Worm (Caenorhabditis elegans) whole organism, young adult: ENCODE data around the gene wht-5.

ENCODE experiments used
- B0336.3 ChIP-seq: fragments of 200-800 bp; sonication (Bioruptor generic); IDR thresholded peaks from 2 replicates; pipeline ENCODE4 v1.3.6; 2022; ENCODE audit warnings: missing genetic modification characterization, missing compliant biosample characterization
- C06A6.2 ChIP-seq: fragments of 200-800 bp; sonication (Bioruptor generic); conservative IDR thresholded peaks from 2 replicates; pipeline ENCODE4 v1.3.6; 2022; ENCODE audit warnings: missing genetic modification characterization, missing compliant biosample characterization
- C17E4.6 ChIP-seq: fragments of 200-800 bp; sonication (Bioruptor generic); IDR thresholded peaks from 2 replicates; pipeline ENCODE4 v1.3.6; 2022; ENCODE audit warnings: missing genetic modification reagents, missing genetic modification characterization, missing compliant biosample characterization
- F10E7.11 ChIP-seq: sonication (generic microtip); optimal IDR thresholded peaks from 2 replicates; lab custom pipeline; 2017; ENCODE audit warnings: mild to moderate bottlenecking, missing genetic modification characterization, moderate library complexity, missing compliant biosample characterization
- F23B12.7 ChIP-seq: sonication (generic microtip); optimal IDR thresholded peaks from 2 replicates; lab custom pipeline; 2017; ENCODE audit warnings: missing genetic modification characterization, mild to moderate bottlenecking, missing compliant biosample characterization, antibody characterized with exemption, moderate library complexity; ENCODE audit not compliant: insufficient read depth
- F33H1.4 ChIP-seq: fragments of 200-800 bp; sonication (Bioruptor generic); IDR thresholded peaks from 2 replicates; pipeline ENCODE4 v1.3.6; 2022; ENCODE audit warnings: missing genetic modification reagents, missing genetic modification characterization, missing compliant biosample characterization
- Y53F4B.3 ChIP-seq: fragments of 200-800 bp; sonication (Bioruptor generic); IDR thresholded peaks from 2 replicates; pipeline ENCODE4 v1.3.6; 2022; ENCODE audit warnings: missing genetic modification reagents, missing genetic modification characterization, missing compliant biosample characterization
- ZK185.1 ChIP-seq: sonication (generic microtip); optimal IDR thresholded peaks from 2 replicates; lab custom pipeline; 2016; ENCODE audit warnings: mild to moderate bottlenecking, missing genetic modification characterization, missing compliant biosample characterization; ENCODE audit not compliant: poor library complexity, severe bottlenecking
- ama-1 ChIP-seq, 3 experiments: fragments of 150-350 bp in 1 of 3; sonication (generic microtip) in 2 of 3; optimal IDR thresholded peaks; 2 replicates each; lab custom pipeline; 2014 to 2018; ENCODE audit warnings: missing biosample characterization in 2 of 3, missing genetic modification characterization in 2 of 3, missing genetic modification reagents in 2 of 3
- atf-7 ChIP-seq: sonication (generic microtip); optimal IDR thresholded peaks from 2 replicates; lab custom pipeline; 2017; ENCODE audit warnings: mild to moderate bottlenecking, missing genetic modification characterization, missing compliant biosample characterization
- athp-1 ChIP-seq: sonication (generic microtip); optimal IDR thresholded peaks from 2 replicates; lab custom pipeline; 2017; ENCODE audit warnings: mild to moderate bottlenecking, missing genetic modification characterization, missing compliant biosample characterization
- attf-5 ChIP-seq: fragments of 200-800 bp; sonication (Bioruptor generic); optimal IDR thresholded peaks from 2 replicates; lab custom pipeline; 2018; ENCODE audit warnings: mild to moderate bottlenecking, missing genetic modification characterization, missing compliant biosample characterization
- attf-6 ChIP-seq: fragments of 200-800 bp; sonication (Bioruptor generic); IDR thresholded peaks from 2 replicates; pipeline ENCODE4 v1.3.6; 2022; ENCODE audit warnings: missing genetic modification reagents, missing genetic modification characterization, missing compliant biosample characterization
- ccch-3 ChIP-seq: fragments of 200-800 bp; sonication (Bioruptor generic); optimal IDR thresholded peaks from 2 replicates; lab custom pipeline; 2018; ENCODE audit warnings: mild to moderate bottlenecking, missing genetic modification characterization, missing compliant biosample characterization
- ceh-91 ChIP-seq: fragments of 200-800 bp; sonication (Bioruptor generic); IDR thresholded peaks from 2 replicates; pipeline ENCODE4 v1.3.6; 2022; ENCODE audit warnings: missing genetic modification reagents, missing genetic modification characterization, missing compliant biosample characterization
- chd-7 ChIP-seq: sonication (generic microtip); optimal IDR thresholded peaks from 2 replicates; lab custom pipeline; 2016; ENCODE audit warnings: mild to moderate bottlenecking, missing genetic modification characterization, moderate library complexity, missing compliant biosample characterization
- dox-1 ChIP-seq: fragments of 200-800 bp; sonication (Bioruptor generic); IDR thresholded peaks from 2 replicates; pipeline ENCODE4 v1.3.6; 2022; ENCODE audit warnings: missing genetic modification reagents, missing genetic modification characterization, missing compliant biosample characterization
- dpl-1 ChIP-seq: fragments of 150-350 bp; optimal IDR thresholded peaks from 2 replicates; lab custom pipeline; 2014; ENCODE audit warnings: missing biosample characterization, missing genetic modification reagents, missing genetic modification characterization
- efl-1 ChIP-seq: fragments of 150-350 bp; optimal IDR thresholded peaks from 2 replicates; lab custom pipeline; 2014; ENCODE audit warnings: missing biosample characterization, missing genetic modification reagents, missing genetic modification characterization
- let-607 ChIP-seq, 2 experiments: fragments of 200-800 bp in 1 of 2; sonication (Bioruptor generic) in 1 of 2; sonication (generic microtip) in 1 of 2; optimal IDR thresholded peaks; 2 replicates each; lab custom pipeline; 2016 to 2018; ENCODE audit warnings: mild to moderate bottlenecking in 2 of 2, missing compliant biosample characterization in 2 of 2, missing genetic modification characterization in 2 of 2, moderate library complexity in 2 of 2, missing genotype in 1 of 2
- lin-26 ChIP-seq: fragments of 200-800 bp; sonication (Bioruptor generic); IDR thresholded peaks from 2 replicates; pipeline ENCODE4 v1.3.6; 2022; ENCODE audit warnings: missing genetic modification reagents, missing genetic modification characterization, missing compliant biosample characterization
- lin-35 ChIP-seq, 3 experiments: fragments of 150-350 bp in 2 of 3; sonication (generic microtip) in 1 of 3; optimal IDR thresholded peaks; 2 replicates each; lab custom pipeline; 2014 to 2018; ENCODE audit warnings: missing biosample characterization in 3 of 3, missing genetic modification characterization in 3 of 3, missing genetic modification reagents in 3 of 3
- lin-40 ChIP-seq: sonication (generic microtip); optimal IDR thresholded peaks from 2 replicates; lab custom pipeline; 2016; ENCODE audit warnings: missing genetic modification characterization, mild to moderate bottlenecking, missing compliant biosample characterization, missing genotype, missing genetic modification reagents
- lir-1 ChIP-seq: fragments of 200-800 bp; sonication (Bioruptor generic); conservative IDR thresholded peaks from 2 replicates; pipeline ENCODE4 v1.3.6; 2022; ENCODE audit warnings: missing genetic modification reagents, missing genetic modification characterization, missing compliant biosample characterization
- lsl-1 ChIP-seq: fragments of 200-800 bp; sonication (Bioruptor generic); optimal IDR thresholded peaks from 2 replicates; lab custom pipeline; 2018; ENCODE audit warnings: mild to moderate bottlenecking, missing genetic modification characterization, moderate library complexity, missing compliant biosample characterization
- madf-6 ChIP-seq: fragments of 200-800 bp; sonication (Bioruptor generic); IDR thresholded peaks from 2 replicates; pipeline ENCODE4 v1.3.6; 2022; ENCODE audit warnings: missing genetic modification reagents, missing genetic modification characterization, missing compliant biosample characterization
- mcd-1 ChIP-seq: fragments of 200-800 bp; sonication (Bioruptor generic); IDR thresholded peaks from 2 replicates; pipeline ENCODE4 v1.3.6; 2022; ENCODE audit warnings: missing genetic modification reagents, missing genetic modification characterization, missing compliant biosample characterization
- mel-28 ChIP-seq: sonication (generic microtip); optimal IDR thresholded peaks from 2 replicates; lab custom pipeline; 2016; ENCODE audit warnings: borderline replicate concordance, mild to moderate bottlenecking, missing genetic modification characterization, missing compliant biosample characterization
- nhr-179 ChIP-seq: sonication (generic microtip); optimal IDR thresholded peaks from 2 replicates; lab custom pipeline; 2016; ENCODE audit warnings: mild to moderate bottlenecking, missing genetic modification characterization, missing compliant biosample characterization
- nhr-80 ChIP-seq: sonication (generic microtip); optimal IDR thresholded peaks from 2 replicates; lab custom pipeline; 2016; ENCODE audit warnings: missing genetic modification characterization, missing compliant biosample characterization
- unc-130 ChIP-seq: sonication (generic microtip); optimal IDR thresholded peaks from 2 replicates; lab custom pipeline; 2016; ENCODE audit warnings: missing genetic modification reagents, missing genetic modification characterization, missing compliant biosample characterization
- xnd-1 ChIP-seq: sonication (generic microtip); optimal IDR thresholded peaks from 2 replicates; lab custom pipeline; 2016; ENCODE audit warnings: missing genotype, missing genetic modification reagents, missing genetic modification characterization, missing compliant biosample characterization
- ztf-26 ChIP-seq: sonication (generic microtip); optimal IDR thresholded peaks from 2 replicates; lab custom pipeline; 2017; ENCODE audit warnings: missing genetic modification characterization, missing compliant biosample characterization
- ztf-3 ChIP-seq: fragments of 200-800 bp; sonication (Bioruptor generic); optimal IDR thresholded peaks from 2 replicates; lab custom pipeline; 2018; ENCODE audit warnings: mild to moderate bottlenecking, missing genetic modification characterization, missing compliant biosample characterization
- ztf-6 ChIP-seq: fragments of 200-800 bp; sonication (Bioruptor generic); IDR thresholded peaks from 2 replicates; pipeline ENCODE4 v1.3.6; 2022; ENCODE audit warnings: missing genetic modification reagents, missing genetic modification characterization, missing compliant biosample characterization

wht-5 gene

ce11 chrIV:12371879-12372278 lies 34.5 kb downstream of the wht-5 start, which contains the start of gene wdr-46 (continued):
- TF ChIP-seq chd-7 (tag; lab: Kevin White, UChicago) (peak; percentile 2), dpl-1 (GFP tag; lab: Kevin White, UChicago) (peak; percentile 84), athp-1 (tag; lab: Kevin White, UChicago) (no peak), B0336.3 (GFP tag; lab: Robert Waterston, UW) (no peak), C17E4.6 (0 out of 2 replicates have a peak, but pooled peaks have one; percentile 7), unc-130 (GFP tag; lab: Kevin White, UChicago) (no peak), ZK185.1 (tag; lab: Kevin White, UChicago) (peak; percentile 42), efl-1 (peak; percentile 84), ama-1 (optimal IDR thresholded peaks at IDR 0.05; lab: Kevin White, UChicago) (no peak), ama-1 (GFP tag; optimal IDR thresholded peaks at IDR 0.05; lab: Kevin White, UChicago) (peak; percentile 42 to 64), mel-28 (no peak), ztf-26 (peak; percentile 17), let-607 (tag; optimal IDR thresholded peaks at IDR 0.05; lab: Kevin White, UChicago) (no peak), xnd-1 (no peak), C06A6.2 (GFP tag; lab: Robert Waterston, UW) (0 out of 2 replicates have a peak, but pooled peaks have one; percentile 29), F33H1.4 (GFP tag; lab: Robert Waterston, UW) (peak; percentile 61)
- TF ChIP-seq, all 124 proteins: peak for 36

ce11 chrIV:12376021-12376420 lies 38.6 kb downstream of the wht-5 start, which contains the start of gene atz-1:
Gene atz-1, minus strand, starts transcription at chrIV:12376121.
- TF ChIP-seq ztf-6 (no peak), ceh-91 (GFP tag; lab: Robert Waterston, UW) (no peak)

- TF ChIP-seq nhr-80 (tag; lab: Kevin White, UChicago) (peak; percentile 67), F10E7.11 (no peak)
- TF ChIP-seq, all 124 proteins: peak for 1
These were observed 41.5 kb downstream of the wht-5 start for ce11 chrIV:12378919-12379318.

ce11 chrIV:12379784-12380183 lies 42.4 kb downstream of the wht-5 start, which contains the start of gene thn-1:
Gene thn-1, plus strand, starts transcription at chrIV:12380084.
- TF ChIP-seq lir-1 (GFP tag; lab: Robert Waterston, UW) (no peak), attf-5 (GFP tag; lab: Kevin White, UChicago) (no peak), madf-6 (GFP tag; lab: Robert Waterston, UW) (no peak), nhr-179 (no peak), lin-40 (tag; lab: Kevin White, UChicago) (no peak), mel-28 (no peak), lsl-1 (GFP tag; lab: Kevin White, UChicago) (no peak)

ce11 chrIV:12382864-12383263 lies 45.5 kb downstream of the wht-5 start, which contains the start of gene thn-2:
Gene thn-2, plus strand, starts transcription at chrIV:12383170.
- TF ChIP-seq nhr-80 (tag; lab: Kevin White, UChicago) = peak; percentile 71
- no peak for TF ChIP-seq mcd-1
- TF ChIP-seq dox-1 (GFP tag; lab: Robert Waterston, UW) = peak; percentile 25; the same call in 1 of the 2 replicates

ce11 chrIV:12385061-12385460 lies 47.7 kb downstream of the wht-5 start, which contains the start of gene F28D1.6:
Gene F28D1.6, minus strand, starts transcription at chrIV:12385161.
- TF ChIP-seq lin-26 (GFP tag; lab: Robert Waterston, UW) (no peak), atf-7 (tag; lab: Kevin White, UChicago) (no peak), ccch-3 (GFP tag; lab: Kevin White, UChicago) (no peak), attf-6 (GFP tag; lab: Robert Waterston, UW) (no peak), B0336.3 (GFP tag; lab: Robert Waterston, UW) (no peak), Y53F4B.3 (GFP tag; lab: Robert Waterston, UW) (no peak), F23B12.7 (no peak), lin-35 (GFP tag; optimal IDR thresholded peaks at IDR 0.05; lab: Kevin White, UChicago) (no peak), ztf-3 (no peak)
